Fruit fly (Drosophila melanogaster): ENCODE results near the gene zfh1.
A peak's percentile ranks its signal among the peaks of the same experiment; 100 is the strongest.

The zfh1 gene

DNA sequence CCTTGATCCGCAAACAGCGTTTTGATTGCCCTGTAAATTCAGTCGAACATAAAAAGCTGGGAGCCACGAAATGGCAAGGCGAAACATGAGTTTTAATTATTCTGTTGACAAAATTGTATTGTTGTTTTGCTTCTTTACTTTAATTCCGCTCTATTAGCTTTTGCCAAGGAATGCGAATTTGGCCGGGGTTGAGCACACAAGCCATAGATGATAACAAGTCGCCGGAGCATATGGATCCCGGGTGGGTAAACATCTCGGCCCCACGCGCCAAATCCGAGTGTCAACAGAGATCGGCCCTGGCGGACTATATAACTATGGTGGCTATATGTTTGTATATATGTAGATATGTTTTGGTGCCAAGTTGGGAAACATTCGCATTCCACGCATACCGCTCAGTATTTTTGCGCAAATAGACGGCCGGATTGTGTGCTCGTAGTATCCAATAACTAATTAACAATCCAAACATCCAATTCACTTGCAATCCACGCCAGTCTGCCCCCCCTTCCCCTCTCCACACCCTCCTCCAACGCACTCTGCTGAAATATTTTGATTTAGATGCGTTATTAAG is 36.5 kb downstream of the zfh1 start:
- TF ChIP-seq CG32767 (GFP tag; IDR thresholded peaks at IDR 0.05) (no peak), BEAF-32 (GFP tag; optimal IDR thresholded peaks at IDR 0.05) (no peak), CG1233 (GFP tag; optimal IDR thresholded peaks at IDR 0.05) (peak; percentile 20), HHEX (GFP tag; optimal IDR thresholded peaks at IDR 0.05) (peak; percentile 45), org-1 (GFP tag; optimal IDR thresholded peaks at IDR 0.05) (peak; percentile 27), hth (optimal IDR thresholded peaks at IDR 0.05) (no peak), fd3F (GFP tag; optimal IDR thresholded peaks at IDR 0.05) (peak; percentile 42), CG10147 (GFP tag; optimal IDR thresholded peaks at IDR 0.05) (peak; percentile 29), Rfx (GFP tag; IDR thresholded peaks at IDR 0.05) (peak; percentile 25; the same call in 1 of the 2 replicates), CG10321 (GFP tag; IDR thresholded peaks at IDR 0.05) (no peak), CG30431 (GFP tag; optimal IDR thresholded peaks at IDR 0.05) (no peak), danr (GFP tag; IDR thresholded peaks at IDR 0.05) (no peak), gro (GFP tag; optimal IDR thresholded peaks at IDR 0.05) (no peak), CG8359 (GFP tag; optimal IDR thresholded peaks at IDR 0.05; ENCODE audit: borderline replicate concordance) (no peak), Usf (GFP tag; optimal IDR thresholded peaks at IDR 0.05) (no peak), CG12744 (GFP tag; optimal IDR thresholded peaks at IDR 0.05) (peak; percentile 9), CG13296 (GFP tag; optimal IDR thresholded peaks at IDR 0.05) (peak; percentile 51), NFAT (GFP tag; IDR thresholded peaks at IDR 0.05) (peak; percentile 37; the same call in 1 of the 2 replicates), pzg (GFP tag; optimal IDR thresholded peaks at IDR 0.05) (no peak), CG15269 (tag; optimal IDR thresholded peaks at IDR 0.05) (peak; percentile 8), CG42726 (GFP tag; IDR thresholded peaks at IDR 0.05; ENCODE audit: partially characterized antibody) (no peak), CG12299 (tag; optimal IDR thresholded peaks at IDR 0.05) (peak; percentile 17), kni (GFP tag; optimal IDR thresholded peaks at IDR 0.05) (no peak), Med (GFP tag) (peak; percentile 92), vvl (GFP tag; IDR thresholded peaks at IDR 0.05) (peak; percentile 41), trh (GFP tag; optimal IDR thresholded peaks at IDR 0.05) (no peak), CG10366 (GFP tag; IDR thresholded peaks at IDR 0.05) (no peak), Camta (GFP tag; optimal IDR thresholded peaks at IDR 0.05) (no peak), Nf-YB (GFP tag; optimal IDR thresholded peaks at IDR 0.05) (no peak), CG17359 (tag; optimal IDR thresholded peaks at IDR 0.05) (no peak), Xrp1 (GFP tag; IDR thresholded peaks at IDR 0.05) (no peak), Vsx1 (GFP tag; optimal IDR thresholded peaks at IDR 0.05) (peak; percentile 42), CG15601 (tag; optimal IDR thresholded peaks at IDR 0.05) (no peak), sug (tag; optimal IDR thresholded peaks at IDR 0.05) (peak; percentile 72), CG11247 (GFP tag; IDR thresholded peaks at IDR 0.05) (peak; percentile 21; the same call in 1 of the 2 replicates), CG7928 (GFP tag; optimal IDR thresholded peaks at IDR 0.05) (peak; percentile 35), Sry-β (GFP tag; optimal IDR thresholded peaks at IDR 0.05) (no peak), Lpt (GFP tag; optimal IDR thresholded peaks at IDR 0.05) (no peak), CG15479 (GFP tag; optimal IDR thresholded peaks at IDR 0.05) (no peak), Side (GFP tag; optimal IDR thresholded peaks at IDR 0.05) (peak; percentile 30), CG10979 (tag; optimal IDR thresholded peaks at IDR 0.05) (no peak), CG4820 (GFP tag; optimal IDR thresholded peaks at IDR 0.05) (no peak), mirr (GFP tag; optimal IDR thresholded peaks at IDR 0.05) (peak; percentile 50), nerfin-2 (GFP tag; IDR thresholded peaks at IDR 0.05; ENCODE audit: partially characterized antibody) (no peak), cwo (GFP tag; optimal IDR thresholded peaks at IDR 0.05) (peak; percentile 40), az2 (GFP tag; optimal IDR thresholded peaks at IDR 0.05) (no peak), dimm (GFP tag; IDR thresholded peaks at IDR 0.05) (no peak), CG18599 (GFP tag; optimal IDR thresholded peaks at IDR 0.05) (peak; percentile 63), crp (GFP tag; optimal IDR thresholded peaks at IDR 0.05) (no peak), tio (GFP tag; optimal IDR thresholded peaks at IDR 0.05) (peak; percentile 11)
